Fruit fly (Drosophila melanogaster) whole organism, embryonic: ENCODE results near the gene HERC2.

Source experiments
- Aef1 ChIP-seq: fragments of 200-800 bp; sonication (Bioruptor generic); IDR thresholded peaks from 3 replicates; pipeline ENCODE4 v1.3.6; 2022; ENCODE audit warnings: missing biosample characterization, missing genetic modification characterization
- CG11723 ChIP-seq: fragments of 200-800 bp; sonication (Bioruptor generic); optimal IDR thresholded peaks from 2 replicates; lab custom pipeline; 2017; ENCODE audit warnings: missing biosample characterization, mild to moderate bottlenecking, missing genetic modification characterization
- CG12391 ChIP-seq: fragments of 200-800 bp; sonication (Bioruptor generic); optimal IDR thresholded peaks from 3 replicates; lab custom pipeline; 2018; ENCODE audit warnings: missing biosample characterization, mild to moderate bottlenecking, missing genetic modification characterization, moderate library complexity
- CG12659 ChIP-seq: fragments of 200-800 bp; sonication (Bioruptor generic); optimal IDR thresholded peaks from 3 replicates; lab custom pipeline; 2017; ENCODE audit warnings: mild to moderate bottlenecking, missing biosample characterization, missing genetic modification reagents, missing genetic modification characterization
- CG15011 ChIP-seq: fragments of 200-800 bp; sonication (Bioruptor generic); optimal IDR thresholded peaks from 3 replicates; lab custom pipeline; 2018; ENCODE audit warnings: missing biosample characterization, mild to moderate bottlenecking, missing genetic modification characterization
- CG1603 ChIP-seq: fragments of 200-800 bp; sonication (Bioruptor generic); optimal IDR thresholded peaks from 2 replicates; lab custom pipeline; 2019; ENCODE audit warnings: missing biosample characterization, mild to moderate bottlenecking, missing genetic modification characterization, moderate library complexity
- CG16813 ChIP-seq: fragments of 200-800 bp; sonication (Bioruptor generic); IDR thresholded peaks from 3 replicates; pipeline ENCODE4 v1.3.6; 2022; ENCODE audit warnings: missing biosample characterization, missing genetic modification characterization; ENCODE audit not compliant: partially characterized antibody
- CG33557 ChIP-seq: fragments of 200-800 bp; sonication (Bioruptor generic); optimal IDR thresholded peaks from 2 replicates; lab custom pipeline; 2019; ENCODE audit warnings: missing biosample characterization, mild to moderate bottlenecking, missing genetic modification characterization, moderate library complexity
- CG4404 ChIP-seq: fragments of 200-800 bp; sonication (Bioruptor generic); IDR thresholded peaks from 2 replicates; pipeline ENCODE4 v1.3.6; 2022; ENCODE audit warnings: missing biosample characterization, missing genetic modification characterization
- CG4820 ChIP-seq: fragments of 200-800 bp; sonication (Bioruptor generic); optimal IDR thresholded peaks from 3 replicates; lab custom pipeline; 2016; ENCODE audit warnings: missing biosample characterization, missing genetic modification characterization
- CG7372 ChIP-seq: fragments of 200-800 bp; sonication (Bioruptor generic); IDR thresholded peaks from 2 replicates; pipeline ENCODE4 v1.3.6; 2022; ENCODE audit warnings: missing biosample characterization, missing genetic modification characterization
- CG8359 ChIP-seq: fragments of 200-800 bp; sonication (Bioruptor generic); optimal IDR thresholded peaks from 2 replicates; lab custom pipeline; 2017; ENCODE audit warnings: missing biosample characterization, mild to moderate bottlenecking, missing genetic modification characterization, borderline replicate concordance
- Ets65A ChIP-seq: fragments of 200-800 bp; sonication (Bioruptor generic); peaks from one replicate; lab custom pipeline; 2016; ENCODE audit warnings: missing biosample characterization, missing genetic modification characterization
- H2.0 ChIP-seq: fragments of 200-800 bp; sonication (Bioruptor generic); IDR thresholded peaks from 2 replicates; pipeline ENCODE4 v1.3.6; 2022; ENCODE audit warnings: missing biosample characterization, missing genetic modification characterization
- HHEX ChIP-seq: fragments of 200-800 bp; sonication (Bioruptor generic); optimal IDR thresholded peaks from 3 replicates; lab custom pipeline; 2017; ENCODE audit warnings: missing biosample characterization, mild to moderate bottlenecking, missing genetic modification characterization, missing genetic modification reagents
- HLH4C ChIP-seq: fragments of 200-800 bp; sonication (Bioruptor generic); IDR thresholded peaks from 3 replicates; pipeline ENCODE4 v1.3.6; 2022; ENCODE audit warnings: missing biosample characterization, missing genetic modification characterization; ENCODE audit not compliant: partially characterized antibody
- Hr51 ChIP-seq, 2 experiments: fragments of 200-800 bp; sonication (Bioruptor generic); optimal IDR thresholded peaks; 2 replicates in 1 of 2; 3 replicates in 1 of 2; lab custom pipeline; 2016 to 2018; ENCODE audit warnings: missing biosample characterization in 2 of 2, missing genetic modification characterization in 2 of 2, mild to moderate bottlenecking in 1 of 2, moderate library complexity in 1 of 2
- Lhr ChIP-seq: fragments of 200-800 bp; sonication (Bioruptor generic); optimal IDR thresholded peaks from 3 replicates; lab custom pipeline; 2017; ENCODE audit warnings: mild to moderate bottlenecking, missing biosample characterization, missing genetic modification reagents, missing genetic modification characterization
- Rx ChIP-seq: fragments of 200-800 bp; sonication (Bioruptor generic); IDR thresholded peaks from 2 replicates; pipeline ENCODE4 v1.3.6; 2022; ENCODE audit warnings: missing biosample characterization, missing genetic modification characterization
- Taf1 ChIP-seq: fragments of 200-800 bp; sonication (Bioruptor generic); IDR thresholded peaks from 2 replicates; pipeline ENCODE4 v1.3.6; 2022; ENCODE audit warnings: missing biosample characterization, missing genetic modification characterization
- aop ChIP-seq: fragments of 200-800 bp; sonication (Bioruptor generic); IDR thresholded peaks from 2 replicates; pipeline ENCODE4 v1.3.6; 2022; ENCODE audit warnings: missing biosample characterization, missing genetic modification characterization
- ato ChIP-seq: fragments of 200-800 bp; sonication (Bioruptor generic); IDR thresholded peaks from 2 replicates; pipeline ENCODE4 v1.3.6; 2022; ENCODE audit warnings: missing biosample characterization, missing genetic modification characterization; ENCODE audit not compliant: partially characterized antibody
- crc ChIP-seq: fragments of 200-800 bp; sonication (Bioruptor generic); optimal IDR thresholded peaks from 2 replicates; lab custom pipeline; 2016; ENCODE audit warnings: missing biosample characterization, missing genetic modification characterization
- croc ChIP-seq: fragments of 200-800 bp; sonication (Bioruptor generic); conservative IDR thresholded peaks from 3 replicates; pipeline ENCODE4 v1.3.6; 2022; ENCODE audit warnings: missing biosample characterization, missing genetic modification characterization
- cwo ChIP-seq: fragments of 200-800 bp; sonication (Bioruptor generic); optimal IDR thresholded peaks from 3 replicates; lab custom pipeline; 2017; ENCODE audit warnings: missing biosample characterization, missing genetic modification characterization, mild to moderate bottlenecking, moderate library complexity, missing genetic modification reagents
- danr ChIP-seq: fragments of 200-800 bp; sonication (Bioruptor generic); IDR thresholded peaks from 2 replicates; pipeline ENCODE4 v1.3.6; 2022; ENCODE audit warnings: missing biosample characterization, missing genetic modification characterization
- fru ChIP-seq: fragments of >200 bp; optimal IDR thresholded peaks from 2 replicates; lab custom pipeline; 2017
- kah ChIP-seq: fragments of 200-800 bp; sonication (Bioruptor generic); optimal IDR thresholded peaks from 2 replicates; lab custom pipeline; 2018; ENCODE audit warnings: missing biosample characterization, mild to moderate bottlenecking, missing genetic modification characterization
- lola ChIP-seq, 3 experiments: fragments of >200 bp in 2 of 3; fragments of 200-800 bp in 1 of 3; sonication (Bioruptor generic) in 1 of 3; optimal IDR thresholded peaks; 2 replicates each; lab custom pipeline; 2017 to 2019; ENCODE audit warnings: missing biosample characterization in 3 of 3, missing genetic modification characterization in 3 of 3, mild to moderate bottlenecking in 1 of 3, moderate library complexity in 1 of 3
- mam ChIP-seq: fragments of 200-800 bp; sonication (Bioruptor generic); optimal IDR thresholded peaks from 3 replicates; lab custom pipeline; 2016; ENCODE audit warnings: missing biosample characterization, missing genetic modification characterization
- nerfin-1 ChIP-seq: fragments of 200-800 bp; sonication (Bioruptor generic); optimal IDR thresholded peaks from 3 replicates; lab custom pipeline; 2019; ENCODE audit warnings: missing biosample characterization, mild to moderate bottlenecking, missing genetic modification characterization, moderate library complexity
- scrt ChIP-seq: fragments of 200-800 bp; sonication (Bioruptor generic); optimal IDR thresholded peaks from 2 replicates; lab custom pipeline; 2018; ENCODE audit warnings: missing biosample characterization, mild to moderate bottlenecking, missing genetic modification characterization, moderate library complexity
- so ChIP-seq: fragments of 200-800 bp; sonication (Bioruptor generic); IDR thresholded peaks from 3 replicates; pipeline ENCODE4 v1.3.6; 2022; ENCODE audit warnings: missing biosample characterization, missing genetic modification characterization
- zen ChIP-seq: fragments of 200-800 bp; sonication (Bioruptor generic); optimal IDR thresholded peaks from 3 replicates; lab custom pipeline; 2018; ENCODE audit warnings: missing biosample characterization, mild to moderate bottlenecking, missing genetic modification characterization, moderate library complexity
- zf30C ChIP-seq: fragments of 200-800 bp; sonication (Bioruptor generic); optimal IDR thresholded peaks from 3 replicates; lab custom pipeline; 2018; ENCODE audit warnings: missing biosample characterization, mild to moderate bottlenecking, missing genetic modification characterization
- zfh2 ChIP-seq: fragments of 200-800 bp; sonication (Bioruptor generic); optimal IDR thresholded peaks from 2 replicates; lab custom pipeline; 2016; ENCODE audit warnings: missing biosample characterization, missing genetic modification characterization

The HERC2 gene

dm6 chrX:20415444-20415843, 21.2 kb downstream of the HERC2 start, which contains the start of gene Obp19a (continued):
- TF ChIP-seq ato (GFP tag; lab: Robert Waterston, UW) (no peak), Aef1 (no peak), CG12659 (GFP tag; lab: Kevin White, UChicago) (no peak), zen (tag; lab: Kevin White, UChicago) (no peak)

dm6 chrX:20416433-20416832, 22.2 kb downstream of the HERC2 start, which contains the start of gene Obp19b:
TSS of gene Obp19b (plus strand) at chrX:20416733.
- TF ChIP-seq scrt (no peak), Ets65A (GFP tag; lab: Kevin White, UChicago) (no peak), CG4404 (GFP tag; lab: Robert Waterston, UW) (no peak), aop (GFP tag; lab: Robert Waterston, UW) (no peak), Taf1 (GFP tag; lab: Robert Waterston, UW) (no peak), fru (lab: Kevin White, UChicago) (no peak), zfh2 (GFP tag; lab: Kevin White, UChicago) (no peak), lola (GFP tag; optimal IDR thresholded peaks at IDR 0.05; lab: Kevin White, UChicago) (no peak), H2.0 (GFP tag; lab: Robert Waterston, UW) (no peak), Rx (GFP tag; lab: Robert Waterston, UW) (no peak), zf30C (no peak), CG15011 (GFP tag; lab: Kevin White, UChicago) (no peak), crc (GFP tag; lab: Kevin White, UChicago) (no peak), CG7372 (GFP tag; lab: Robert Waterston, UW) (no peak), nerfin-1 (tag; lab: Kevin White, UChicago) (no peak), CG11723 (GFP tag; lab: Kevin White, UChicago) (no peak), HLH4C (GFP tag; lab: Robert Waterston, UW) (no peak), CG33557 (GFP tag; lab: Kevin White, UChicago) (no peak), CG12391 (tag; lab: Kevin White, UChicago) (no peak)

dm6 chrX:20418864-20419263, 24.7 kb downstream of the HERC2 start, which contains the start of gene Obp19c:
TSS of gene Obp19c (minus strand) at chrX:20418964.
- no peak for TF ChIP-seq fru (lab: Kevin White, UChicago)
- TF ChIP-seq CG16813 (GFP tag; lab: Robert Waterston, UW), result no peak
- TF ChIP-seq mam (GFP tag; lab: Kevin White, UChicago), result no peak
- no peak for TF ChIP-seq croc
- TF ChIP-seq HHEX (GFP tag; lab: Kevin White, UChicago), result no peak
- no peak for TF ChIP-seq H2.0 (GFP tag; lab: Robert Waterston, UW)
- no peak for TF ChIP-seq CG4820 (GFP tag; lab: Kevin White, UChicago)
- TF ChIP-seq Hr51 (GFP tag; optimal IDR thresholded peaks at IDR 0.05; lab: Kevin White, UChicago), result no peak
- no peak for TF ChIP-seq zf30C
- TF ChIP-seq danr (GFP tag; lab: Robert Waterston, UW), result no peak
- no peak for TF ChIP-seq CG11723 (GFP tag; lab: Kevin White, UChicago)
- no peak for TF ChIP-seq Lhr (GFP tag; lab: Kevin White, UChicago)
- TF ChIP-seq CG8359 (GFP tag; lab: Kevin White, UChicago), result no peak
- no peak for TF ChIP-seq kah (GFP tag; lab: Kevin White, UChicago)
- no peak for TF ChIP-seq CG1603 (tag; lab: Kevin White, UChicago)
- no peak for TF ChIP-seq so (GFP tag; lab: Robert Waterston, UW)
- no peak for TF ChIP-seq cwo
